Fruit fly (Drosophila melanogaster) whole organism, embryonic: ENCODE results near the gene Hr38.

Experiments
- Lpt ChIP-seq: fragments of >200 bp; optimal IDR thresholded peaks from 2 replicates; lab custom pipeline; 2018; ENCODE audit warnings: missing biosample characterization, missing genetic modification characterization
- chif ChIP-seq, 2 experiments: fragments of 200-800 bp; sonication (Bioruptor generic); optimal IDR thresholded peaks; 3 replicates each; lab custom pipeline; 2016; ENCODE audit warnings: missing biosample characterization in 2 of 2, missing genetic modification characterization in 2 of 2
- fd102C ChIP-seq: fragments of 200-800 bp; sonication (Bioruptor generic); optimal IDR thresholded peaks from 2 replicates; lab custom pipeline; 2018; ENCODE audit warnings: missing biosample characterization, mild to moderate bottlenecking, missing genetic modification characterization, moderate library complexity
- zen2 ChIP-seq: fragments of 200-800 bp; sonication (Bioruptor generic); IDR thresholded peaks from 3 replicates; pipeline ENCODE4 v1.3.6; 2022; ENCODE audit warnings: missing biosample characterization, missing genetic modification characterization; ENCODE audit not compliant: partially characterized antibody

DNA sequence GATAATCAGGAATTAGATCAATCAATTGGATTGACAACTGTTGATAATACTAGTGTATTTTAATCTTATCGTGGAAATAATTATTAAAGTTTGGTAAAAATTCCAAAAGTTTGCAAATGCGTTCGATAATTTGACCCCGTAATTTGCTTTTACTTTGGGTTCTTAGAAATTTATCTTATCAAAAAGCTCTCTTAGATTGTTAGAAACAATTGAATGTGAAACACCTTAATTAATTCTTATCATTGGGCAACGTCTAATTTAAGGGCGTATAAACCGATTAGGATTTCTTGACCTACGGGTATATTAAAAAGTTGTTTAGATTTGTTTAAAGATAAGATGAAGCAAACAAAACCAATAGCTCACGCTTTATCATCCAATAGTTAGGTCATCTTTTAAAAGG is 18.6 kb upstream of the Hr38 start:
- no peak for TF ChIP-seq fd102C (GFP tag; lab: Kevin White, UChicago)
- no peak for TF ChIP-seq zen2 (GFP tag; lab: Robert Waterston, UW)
- TF ChIP-seq Lpt (GFP tag; lab: Kevin White, UChicago), result no peak
- no peak for TF ChIP-seq chif (GFP tag; optimal IDR thresholded peaks at IDR 0.05; lab: Kevin White, UChicago)
